Worm (Caenorhabditis elegans): ENCODE results near the gene swt-6.

DNA sequence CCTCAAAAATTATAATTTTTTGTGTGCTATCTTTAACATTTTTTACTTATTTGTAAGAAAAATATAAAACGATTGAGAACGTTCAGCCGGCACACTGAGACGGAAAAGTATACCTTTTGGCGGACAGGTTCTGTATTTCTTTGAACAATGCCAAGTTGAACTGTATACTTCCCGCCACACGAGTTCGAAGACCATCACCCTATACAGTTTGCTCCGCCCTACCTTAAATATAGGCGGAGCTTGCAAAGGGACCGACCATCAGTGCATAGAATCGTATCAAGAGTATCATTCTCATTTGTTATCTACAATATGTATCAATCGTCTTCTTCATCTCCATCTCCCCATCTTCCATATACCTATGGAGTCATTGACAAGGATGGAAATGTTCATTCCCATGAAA lies 30.7 kb downstream of the swt-6 start, which contains the start of gene end-1:
- no peak for TF ChIP-seq hmbx-1 (tag; optimal IDR thresholded peaks at IDR 0.05)
- no peak for TF ChIP-seq hmg-4 (GFP tag; optimal IDR thresholded peaks at IDR 0.05)
- TF ChIP-seq B0310.2 (tag; optimal IDR thresholded peaks at IDR 0.05) = no peak
- TF ChIP-seq ama-1 (optimal IDR thresholded peaks at IDR 0.05) = no peak
- TF ChIP-seq aly-1 (tag; optimal IDR thresholded peaks at IDR 0.05) = no peak
- no peak for TF ChIP-seq tbx-37 (GFP tag; conservative IDR thresholded peaks at IDR 0.05)
- TF ChIP-seq pes-1 (GFP tag; IDR thresholded peaks at IDR 0.05) = no peak
- TF ChIP-seq tbx-11 (GFP tag; IDR thresholded peaks at IDR 0.05) = no peak
- no peak for TF ChIP-seq flt-1 (GFP tag; IDR thresholded peaks at IDR 0.05)
- no peak for TF ChIP-seq sea-1 (GFP tag; conservative IDR thresholded peaks at IDR 0.05)
- no peak for TF ChIP-seq F13C5.2 (tag; optimal IDR thresholded peaks at IDR 0.05)
- no peak for TF ChIP-seq ceh-13 (GFP tag; optimal IDR thresholded peaks at IDR 0.05)
- no peak for TF ChIP-seq scrt-1 (GFP tag; IDR thresholded peaks at IDR 0.05)
